Fruit fly (Drosophila melanogaster) whole organism, embryonic: ENCODE results near the gene CG43127.
A peak's percentile ranks its signal among the peaks of the same experiment; 100 is the strongest.

Experiments used
- CG10959 ChIP-seq: fragments of 200-800 bp; sonication (Bioruptor generic); IDR thresholded peaks from 2 replicates; pipeline ENCODE4 v1.3.6; 2022; ENCODE audit warnings: missing biosample characterization, missing genetic modification characterization
- CG11456 ChIP-seq: fragments of 200-800 bp; sonication (Bioruptor generic); IDR thresholded peaks from 3 replicates; pipeline ENCODE4 v1.3.6; 2022; ENCODE audit warnings: missing biosample characterization, missing genetic modification characterization
- CG11723 ChIP-seq: fragments of 200-800 bp; sonication (Bioruptor generic); optimal IDR thresholded peaks from 2 replicates; lab custom pipeline; 2017; ENCODE audit warnings: missing biosample characterization, mild to moderate bottlenecking, missing genetic modification characterization
- CG12104 ChIP-seq: fragments of 200-800 bp; sonication (Bioruptor generic); optimal IDR thresholded peaks from 3 replicates; lab custom pipeline; 2016; ENCODE audit warnings: missing biosample characterization, missing genetic modification characterization
- CG13296 ChIP-seq: fragments of 200-800 bp; sonication (Bioruptor generic); optimal IDR thresholded peaks from 3 replicates; lab custom pipeline; 2018; ENCODE audit warnings: missing biosample characterization, mild to moderate bottlenecking, missing genetic modification characterization
- CG14050 ChIP-seq: fragments of 200-800 bp; sonication (Bioruptor generic); IDR thresholded peaks from 3 replicates; pipeline ENCODE4 v1.3.6; 2022; ENCODE audit warnings: missing biosample characterization, missing genetic modification characterization
- CG14441 ChIP-seq: fragments of 200-800 bp; sonication (Bioruptor generic); IDR thresholded peaks from 2 replicates; pipeline ENCODE4 v1.3.6; 2022; ENCODE audit warnings: missing biosample characterization, missing genetic modification characterization
- CG15269 ChIP-seq: fragments of 200-800 bp; sonication (Bioruptor generic); optimal IDR thresholded peaks from 2 replicates; lab custom pipeline; 2018; ENCODE audit warnings: missing biosample characterization, mild to moderate bottlenecking, missing genetic modification characterization, moderate library complexity
- CG15601 ChIP-seq: fragments of 200-800 bp; sonication (Bioruptor generic); optimal IDR thresholded peaks from 3 replicates; lab custom pipeline; 2019; ENCODE audit warnings: missing biosample characterization, mild to moderate bottlenecking, missing genetic modification characterization, moderate library complexity
- CG16779 ChIP-seq: fragments of 200-800 bp; sonication (Bioruptor generic); IDR thresholded peaks from 2 replicates; pipeline ENCODE4 v1.3.6; 2022; ENCODE audit warnings: missing biosample characterization, missing genetic modification characterization
- CG16863 ChIP-seq: fragments of 200-800 bp; sonication (Bioruptor generic); optimal IDR thresholded peaks from 3 replicates; lab custom pipeline; 2016; ENCODE audit warnings: missing biosample characterization, missing genetic modification characterization
- CG17359 ChIP-seq: fragments of 200-800 bp; sonication (Bioruptor generic); optimal IDR thresholded peaks from 3 replicates; lab custom pipeline; 2018; ENCODE audit warnings: missing biosample characterization, mild to moderate bottlenecking, missing genetic modification characterization, moderate library complexity
- CG17612 ChIP-seq: fragments of 200-800 bp; sonication (Bioruptor generic); IDR thresholded peaks from 2 replicates; pipeline ENCODE4 v1.3.6; 2022; ENCODE audit warnings: missing biosample characterization, missing genetic modification characterization
- CG2120 ChIP-seq: fragments of 200-800 bp; sonication (Bioruptor generic); optimal IDR thresholded peaks from 3 replicates; lab custom pipeline; 2016; ENCODE audit warnings: missing biosample characterization, missing genetic modification characterization
- CG2678 ChIP-seq: fragments of 200-800 bp; sonication (Bioruptor generic); optimal IDR thresholded peaks from 3 replicates; lab custom pipeline; 2019; ENCODE audit warnings: missing biosample characterization, mild to moderate bottlenecking, missing genetic modification characterization, moderate library complexity
- CG30403 ChIP-seq: fragments of 200-800 bp; sonication (Bioruptor generic); optimal IDR thresholded peaks from 3 replicates; lab custom pipeline; 2016; ENCODE audit warnings: missing biosample characterization, missing genetic modification characterization
- CG34422 ChIP-seq: fragments of 200-800 bp; sonication (Bioruptor generic); IDR thresholded peaks from 3 replicates; pipeline ENCODE4 v1.3.6; 2022; ENCODE audit warnings: missing biosample characterization, missing genetic modification characterization
- CG43689 ChIP-seq: fragments of 200-800 bp; sonication (Bioruptor generic); IDR thresholded peaks from 2 replicates; pipeline ENCODE4 v1.3.6; 2022; ENCODE audit warnings: missing biosample characterization, missing genetic modification characterization
- CG4854 ChIP-seq: fragments of 200-800 bp; sonication (Bioruptor generic); optimal IDR thresholded peaks from 2 replicates; lab custom pipeline; 2016; ENCODE audit warnings: missing biosample characterization, missing genetic modification characterization, inconsistent platforms
- CG5953 ChIP-seq: fragments of 200-800 bp; sonication (Bioruptor generic); IDR thresholded peaks from 2 replicates; pipeline ENCODE4 v1.3.6; 2022; ENCODE audit warnings: missing biosample characterization, missing genetic modification characterization
- CG7928 ChIP-seq: fragments of 200-800 bp; sonication (Bioruptor generic); optimal IDR thresholded peaks from 2 replicates; lab custom pipeline; 2017; ENCODE audit warnings: missing biosample characterization, mild to moderate bottlenecking, missing genetic modification characterization
- CG7963 ChIP-seq: fragments of 200-800 bp; sonication (Bioruptor generic); IDR thresholded peaks from 3 replicates; pipeline ENCODE4 v1.3.6; 2022; ENCODE audit warnings: missing biosample characterization, missing genetic modification characterization; ENCODE audit not compliant: partially characterized antibody
- CG9215 ChIP-seq: fragments of 200-800 bp; sonication (Bioruptor generic); IDR thresholded peaks from 2 replicates; pipeline ENCODE4 v1.3.6; 2022; ENCODE audit warnings: missing biosample characterization, missing genetic modification characterization
- CG9817 ChIP-seq: fragments of 200-800 bp; sonication (Bioruptor generic); optimal IDR thresholded peaks from 2 replicates; lab custom pipeline; 2018; ENCODE audit warnings: missing biosample characterization, mild to moderate bottlenecking, missing genetic modification characterization, moderate library complexity
- Dip3 ChIP-seq: fragments of 200-800 bp; sonication (Bioruptor generic); optimal IDR thresholded peaks from 3 replicates; lab custom pipeline; 2016; ENCODE audit warnings: missing biosample characterization, missing genetic modification characterization
- Doc2 ChIP-seq: fragments of 200-800 bp; sonication (Bioruptor generic); IDR thresholded peaks from 2 replicates; pipeline ENCODE4 v1.3.6; 2022; ENCODE audit warnings: missing biosample characterization, missing genetic modification characterization
- Ets97D ChIP-seq: fragments of 200-800 bp; sonication (Bioruptor generic); optimal IDR thresholded peaks from 3 replicates; lab custom pipeline; 2016; ENCODE audit warnings: missing biosample characterization, missing genetic modification characterization
- H2.0 ChIP-seq: fragments of 200-800 bp; sonication (Bioruptor generic); IDR thresholded peaks from 2 replicates; pipeline ENCODE4 v1.3.6; 2022; ENCODE audit warnings: missing biosample characterization, missing genetic modification characterization
- Hey ChIP-seq: fragments of 200-800 bp; sonication (Bioruptor generic); optimal IDR thresholded peaks from 3 replicates; lab custom pipeline; 2018; ENCODE audit warnings: missing biosample characterization, mild to moderate bottlenecking, missing genetic modification characterization
- Hr39 ChIP-seq: fragments of >200 bp; optimal IDR thresholded peaks from 2 replicates; lab custom pipeline; 2017
- Lpt ChIP-seq: fragments of >200 bp; optimal IDR thresholded peaks from 2 replicates; lab custom pipeline; 2018; ENCODE audit warnings: missing biosample characterization, missing genetic modification characterization
- Max ChIP-seq: fragments of 200-800 bp; sonication (Bioruptor generic); optimal IDR thresholded peaks from 2 replicates; lab custom pipeline; 2016; ENCODE audit warnings: missing biosample characterization, mild to moderate bottlenecking, missing genetic modification characterization
- Poxn ChIP-seq: fragments of 200-800 bp; sonication (Bioruptor generic); IDR thresholded peaks from 2 replicates; pipeline ENCODE4 v1.3.6; 2022; ENCODE audit warnings: missing biosample characterization, missing genetic modification characterization
- Taf1 ChIP-seq: fragments of 200-800 bp; sonication (Bioruptor generic); IDR thresholded peaks from 2 replicates; pipeline ENCODE4 v1.3.6; 2022; ENCODE audit warnings: missing biosample characterization, missing genetic modification characterization
- Trl ChIP-seq, 3 experiments: fragments of >200 bp in 2 of 3; fragments of 200-800 bp in 1 of 3; sonication (Bioruptor generic) in 1 of 3; optimal IDR thresholded peaks; 2 replicates in 1 of 3; 3 replicates in 2 of 3; lab custom pipeline; 2016 to 2017; ENCODE audit warnings: missing biosample characterization in 1 of 3, missing genetic modification characterization in 1 of 3
- caup ChIP-seq: fragments of 200-800 bp; sonication (Bioruptor generic); optimal IDR thresholded peaks from 3 replicates; lab custom pipeline; 2017; ENCODE audit warnings: missing biosample characterization, mild to moderate bottlenecking, missing genetic modification characterization, moderate library complexity; ENCODE audit not compliant: severe bottlenecking
- chif ChIP-seq, 2 experiments: fragments of 200-800 bp; sonication (Bioruptor generic); optimal IDR thresholded peaks; 3 replicates each; lab custom pipeline; 2016; ENCODE audit warnings: missing biosample characterization in 2 of 2, missing genetic modification characterization in 2 of 2
- dan ChIP-seq: fragments of 200-800 bp; sonication (Bioruptor generic); IDR thresholded peaks from 2 replicates; pipeline ENCODE4 v1.3.6; 2022; ENCODE audit warnings: missing biosample characterization, missing genetic modification characterization
- fd96Cb ChIP-seq: fragments of 200-800 bp; sonication (Bioruptor generic); optimal IDR thresholded peaks from 2 replicates; lab custom pipeline; 2018; ENCODE audit warnings: missing biosample characterization, mild to moderate bottlenecking, missing genetic modification characterization, moderate library complexity
- gsb-n ChIP-seq: fragments of 200-800 bp; sonication (Bioruptor generic); optimal IDR thresholded peaks from 3 replicates; lab custom pipeline; 2018; ENCODE audit warnings: missing biosample characterization, mild to moderate bottlenecking, missing genetic modification characterization
- jigr1 ChIP-seq: fragments of 200-800 bp; sonication (Bioruptor generic); IDR thresholded peaks from 3 replicates; pipeline ENCODE4 v1.3.6; 2022; ENCODE audit warnings: missing biosample characterization, missing genetic modification characterization
- jing ChIP-seq: fragments of 200-800 bp; sonication (Bioruptor generic); optimal IDR thresholded peaks from 2 replicates; lab custom pipeline; 2018; ENCODE audit warnings: missing biosample characterization, mild to moderate bottlenecking, missing genetic modification characterization
- lola ChIP-seq, 3 experiments: fragments of >200 bp in 2 of 3; fragments of 200-800 bp in 1 of 3; sonication (Bioruptor generic) in 1 of 3; optimal IDR thresholded peaks; 2 replicates each; lab custom pipeline; 2017 to 2019; ENCODE audit warnings: missing biosample characterization in 3 of 3, missing genetic modification characterization in 3 of 3, mild to moderate bottlenecking in 1 of 3, moderate library complexity in 1 of 3
- lov ChIP-seq, 2 experiments: fragments of 200-800 bp in 1 of 2; fragments of >200 bp in 1 of 2; sonication (Bioruptor generic) in 1 of 2; IDR thresholded peaks in 1 of 2; optimal IDR thresholded peaks in 1 of 2; 2 replicates in 1 of 2; 3 replicates in 1 of 2; pipeline versions ENCODE4 v1.3.6 to Lab custom; 2017 to 2022; ENCODE audit warnings: missing biosample characterization in 1 of 2, missing genetic modification characterization in 1 of 2
- nmo ChIP-seq: fragments of 200-800 bp; sonication (Bioruptor generic); optimal IDR thresholded peaks from 2 replicates; lab custom pipeline; 2018; ENCODE audit warnings: missing biosample characterization, mild to moderate bottlenecking, missing genetic modification characterization, moderate library complexity
- oc ChIP-seq: fragments of 200-800 bp; sonication (Bioruptor generic); optimal IDR thresholded peaks from 2 replicates; lab custom pipeline; 2018; ENCODE audit warnings: missing biosample characterization, mild to moderate bottlenecking, missing genetic modification characterization, moderate library complexity
- peb ChIP-seq: fragments of 200-800 bp; sonication (Bioruptor generic); IDR thresholded peaks from 2 replicates; pipeline ENCODE4 v1.3.6; 2022; ENCODE audit warnings: missing biosample characterization, missing genetic modification characterization
- pnt ChIP-seq: fragments of 200-800 bp; sonication (Bioruptor generic); optimal IDR thresholded peaks from 3 replicates; lab custom pipeline; 2016; ENCODE audit warnings: missing biosample characterization, missing genetic modification characterization
- repo ChIP-seq: fragments of 200-800 bp; sonication (Bioruptor generic); optimal IDR thresholded peaks from 2 replicates; lab custom pipeline; 2016; ENCODE audit warnings: missing biosample characterization, missing genetic modification characterization
- ro ChIP-seq: fragments of 200-800 bp; sonication (Bioruptor generic); IDR thresholded peaks from 2 replicates; pipeline ENCODE4 v1.3.6; 2022; ENCODE audit warnings: missing biosample characterization, missing genetic modification characterization
- tio ChIP-seq: fragments of 200-800 bp; sonication (Bioruptor generic); optimal IDR thresholded peaks from 2 replicates; lab custom pipeline; 2017; ENCODE audit warnings: missing biosample characterization, missing genetic modification characterization, inconsistent platforms
- yki ChIP-seq: fragments of >200 bp; optimal IDR thresholded peaks from 3 replicates; lab custom pipeline; 2018

The CG43127 gene

dm6 chr3L:10630885-10631359 is 5.5 kb upstream of the CG43127 start, which contains the start of the genes CG42535, CG34001 and hay (continued):
- TF ChIP-seq CG15601 (tag; lab: Kevin White, UChicago) (peak; percentile 12), CG9215 (no peak), Hey (tag; lab: Kevin White, UChicago) (no peak), CG2678 (no peak), CG14441 (GFP tag; lab: Robert Waterston, UW) (no peak), Trl (optimal IDR thresholded peaks at IDR 0.05; lab: Kevin White, UChicago) (peak in 1 of 2 experiments; percentile 6), Trl (GFP tag; optimal IDR thresholded peaks at IDR 0.05; lab: Kevin White, UChicago) (no peak), CG16779 (GFP tag; lab: Robert Waterston, UW) (no peak), H2.0 (no peak), gsb-n (tag; lab: Kevin White, UChicago) (no peak), dan (GFP tag; lab: Robert Waterston, UW) (no peak), CG13296 (GFP tag; lab: Kevin White, UChicago) (no peak), Doc2 (GFP tag; lab: Robert Waterston, UW) (no peak), fd96Cb (no peak), caup (GFP tag; lab: Kevin White, UChicago) (no peak), CG10959 (GFP tag; lab: Robert Waterston, UW) (no peak), CG34422 (GFP tag; lab: Robert Waterston, UW) (no peak), Max (GFP tag; lab: Kevin White, UChicago) (no peak), CG7963 (GFP tag; lab: Robert Waterston, UW) (no peak), CG4854 (GFP tag; lab: Kevin White, UChicago) (no peak), CG5953 (no peak), jigr1 (GFP tag; lab: Robert Waterston, UW) (no peak), lola (GFP tag; optimal IDR thresholded peaks at IDR 0.05; lab: Kevin White, UChicago) (no peak), repo (GFP tag; lab: Kevin White, UChicago) (no peak), CG9817 (no peak), CG16863 (GFP tag; lab: Kevin White, UChicago) (no peak), CG11723 (GFP tag; lab: Kevin White, UChicago) (no peak), oc (tag; lab: Kevin White, UChicago) (no peak), Ets97D (GFP tag; lab: Kevin White, UChicago) (peak; percentile 54), CG2120 (GFP tag; lab: Kevin White, UChicago) (peak; percentile 55), CG12104 (GFP tag; lab: Kevin White, UChicago) (no peak), Poxn (GFP tag; lab: Robert Waterston, UW) (no peak), CG11456 (GFP tag; lab: Robert Waterston, UW) (no peak), CG7928 (GFP tag; lab: Kevin White, UChicago) (no peak), nmo (GFP tag; lab: Kevin White, UChicago) (peak; percentile 60), lov (optimal IDR thresholded peaks at IDR 0.05; lab: Kevin White, UChicago) (no peak), lov (GFP tag; IDR thresholded peaks at IDR 0.05; lab: Robert Waterston, UW) (no peak), CG30403 (GFP tag; lab: Kevin White, UChicago) (no peak), Dip3 (no peak), Taf1 (no peak), chif (GFP tag; optimal IDR thresholded peaks at IDR 0.05; lab: Kevin White, UChicago) (no peak), CG15269 (tag; lab: Kevin White, UChicago) (no peak), tio (GFP tag; lab: Kevin White, UChicago) (no peak), Lpt (GFP tag; lab: Kevin White, UChicago) (no peak), yki (lab: Kevin White, UChicago) (no peak), CG17612 (GFP tag; lab: Robert Waterston, UW) (no peak), peb (GFP tag; lab: Robert Waterston, UW) (no peak), jing (GFP tag; lab: Kevin White, UChicago) (no peak), pnt (no peak), Hr39 (no peak), CG17359 (tag; lab: Kevin White, UChicago) (no peak), CG43689 (GFP tag; lab: Robert Waterston, UW) (no peak), CG14050 (GFP tag; lab: Robert Waterston, UW) (no peak), ro (GFP tag; lab: Robert Waterston, UW) (no peak)
